Fruit fly (Drosophila melanogaster): ENCODE measurements around the gene TyrR.
A peak's percentile ranks its signal among the peaks of the same experiment; 100 is the strongest.

TyrR gene

dm6 chr3R:17716858-17717596 lies 46.0 kb downstream of the TyrR start (continued):
- no peak for TF ChIP-seq sqz (GFP tag; optimal IDR thresholded peaks at IDR 0.05)
- no peak for TF ChIP-seq MBD-R2 (GFP tag; IDR thresholded peaks at IDR 0.05)
- TF ChIP-seq CG12744 (GFP tag; optimal IDR thresholded peaks at IDR 0.05), result no peak
- TF ChIP-seq crc (GFP tag; optimal IDR thresholded peaks at IDR 0.05), result no peak
- no peak for TF ChIP-seq croc (GFP tag; conservative IDR thresholded peaks at IDR 0.05)
- TF ChIP-seq CG15479 (GFP tag; optimal IDR thresholded peaks at IDR 0.05), result peak; percentile 57
- no peak for TF ChIP-seq CG17359 (tag; optimal IDR thresholded peaks at IDR 0.05)
- no peak for TF ChIP-seq crol (GFP tag; IDR thresholded peaks at IDR 0.05)
- TF ChIP-seq CG10267 (tag; optimal IDR thresholded peaks at IDR 0.05), result peak; percentile 57
- no peak for TF ChIP-seq dimm (GFP tag; IDR thresholded peaks at IDR 0.05)
- no peak for TF ChIP-seq pita (GFP tag; optimal IDR thresholded peaks at IDR 0.05)
- TF ChIP-seq CrebB (tag; optimal IDR thresholded peaks at IDR 0.05), result peak; percentile 65
- no peak for TF ChIP-seq CG7839 (tag; optimal IDR thresholded peaks at IDR 0.05)
- TF ChIP-seq CoRest (tag; optimal IDR thresholded peaks at IDR 0.05), result no peak
- TF ChIP-seq mld (GFP tag; IDR thresholded peaks at IDR 0.05; ENCODE audit: partially characterized antibody), result no peak
- TF ChIP-seq Hr51 (GFP tag; optimal IDR thresholded peaks at IDR 0.05), result peak in 1 of 2 experiments; percentile 19
- TF ChIP-seq CG7745 (tag; optimal IDR thresholded peaks at IDR 0.05), result peak; percentile 16
- TF ChIP-seq Camta (GFP tag; optimal IDR thresholded peaks at IDR 0.05), result no peak
- TF ChIP-seq Aef1 (GFP tag; IDR thresholded peaks at IDR 0.05), result no peak
- no peak for TF ChIP-seq br (optimal IDR thresholded peaks at IDR 0.05)
- TF ChIP-seq her (GFP tag; optimal IDR thresholded peaks at IDR 0.05), result peak; percentile 51
- no peak for TF ChIP-seq inv (GFP tag; IDR thresholded peaks at IDR 0.05; ENCODE audit: partially characterized antibody)
- TF ChIP-seq Eip74EF (GFP tag; optimal IDR thresholded peaks at IDR 0.05), result peak in 1 of 2 experiments; percentile 15
- no peak for TF ChIP-seq peb (GFP tag; IDR thresholded peaks at IDR 0.05)
- TF ChIP-seq HLH3B (GFP tag; IDR thresholded peaks at IDR 0.05), result no peak
- no peak for TF ChIP-seq CG18476 (GFP tag; optimal IDR thresholded peaks at IDR 0.05)
- no peak for TF ChIP-seq da (GFP tag; optimal IDR thresholded peaks at IDR 0.05)
- no peak for TF ChIP-seq Lim3 (GFP tag; IDR thresholded peaks at IDR 0.05)
- TF ChIP-seq CG11456 (GFP tag; IDR thresholded peaks at IDR 0.05), result no peak
- no peak for TF ChIP-seq sisA (GFP tag; IDR thresholded peaks at IDR 0.05)
- TF ChIP-seq CG2875 (GFP tag; optimal IDR thresholded peaks at IDR 0.05), result no peak
- TF ChIP-seq grn (GFP tag; optimal IDR thresholded peaks at IDR 0.05), result no peak
- TF ChIP-seq Nf-YA (GFP tag; IDR thresholded peaks at IDR 0.05), result no peak
- no peak for TF ChIP-seq CG6272 (GFP tag; IDR thresholded peaks at IDR 0.05)
- TF ChIP-seq CG2202 (tag; optimal IDR thresholded peaks at IDR 0.05), result no peak
- peak; percentile 85 for TF ChIP-seq CG10543 (GFP tag; optimal IDR thresholded peaks at IDR 0.05)
- no peak for TF ChIP-seq CG1529 (GFP tag; optimal IDR thresholded peaks at IDR 0.05)
- peak; percentile 17 for TF ChIP-seq pho (GFP tag; optimal IDR thresholded peaks at IDR 0.05)
- no peak for TF ChIP-seq CG6654 (GFP tag; optimal IDR thresholded peaks at IDR 0.05)
- no peak for TF ChIP-seq Oli (tag; optimal IDR thresholded peaks at IDR 0.05)
- TF ChIP-seq ssp (GFP tag; IDR thresholded peaks at IDR 0.05), result no peak
- peak; percentile 16 for TF ChIP-seq CG11504 (tag; optimal IDR thresholded peaks at IDR 0.05)
- peak; percentile 78 for TF ChIP-seq HmgD (GFP tag; optimal IDR thresholded peaks at IDR 0.05)
- TF ChIP-seq CG12236 (GFP tag; optimal IDR thresholded peaks at IDR 0.05), result no peak
- TF ChIP-seq sens (GFP tag), result peak; percentile 79
- peak; percentile 94 for TF ChIP-seq abd-A (tag; optimal IDR thresholded peaks at IDR 0.05)
- TF ChIP-seq CG34224 (GFP tag; IDR thresholded peaks at IDR 0.05; ENCODE audit: partially characterized antibody), result no peak
- no peak for TF ChIP-seq CG4820 (GFP tag; optimal IDR thresholded peaks at IDR 0.05)
- no peak for TF ChIP-seq CG14014 (GFP tag; IDR thresholded peaks at IDR 0.05)
- no peak for TF ChIP-seq Mrtf (GFP tag; IDR thresholded peaks at IDR 0.05)
- peak; percentile 97 for TF ChIP-seq CG8478 (optimal IDR thresholded peaks at IDR 0.05)

Data from whole organism, embryonic.